Worm (Caenorhabditis elegans): ENCODE results near the gene mct-4.

mct-4 gene

ce11 chrX:4960422-4960821 lies 30.9 kb upstream of the mct-4 start, which contains the start of gene act-4:
Gene act-4, plus strand, starts transcription at chrX:4960621.
- TF ChIP-seq lin-40 (tag; optimal IDR thresholded peaks at IDR 0.05) (peak; percentile 26), die-1 (tag; optimal IDR thresholded peaks at IDR 0.05) (peak; percentile 5), zfh-2 (GFP tag; conservative IDR thresholded peaks at IDR 0.05) (peak; percentile 97), mel-28 (tag; optimal IDR thresholded peaks at IDR 0.05; ENCODE audit: borderline replicate concordance) (no peak), nhr-179 (tag; optimal IDR thresholded peaks at IDR 0.05) (no peak), B0261.1 (tag; optimal IDR thresholded peaks at IDR 0.05) (no peak), nfyb-1 (GFP tag; IDR thresholded peaks at IDR 0.05) (peak; percentile 97), ZK185.1 (tag; optimal IDR thresholded peaks at IDR 0.05; ENCODE audit: poor library complexity, severe bottlenecking) (peak; percentile 1), ztf-28 (GFP tag; IDR thresholded peaks at IDR 0.05) (no peak), dox-1 (GFP tag; IDR thresholded peaks at IDR 0.05) (peak; percentile 23; the same call in 1 of the 2 replicates), somi-1 (GFP tag; optimal IDR thresholded peaks at IDR 0.05) (peak; percentile 41), atf-7 (tag; optimal IDR thresholded peaks at IDR 0.05) (peak; percentile 40), rpc-1 (optimal IDR thresholded peaks at IDR 0.05) (no peak), rpc-1 (tag; optimal IDR thresholded peaks at IDR 0.05) (no peak), F52B5.7 (tag; optimal IDR thresholded peaks at IDR 0.05) (peak; percentile 34), mcd-1 (GFP tag; IDR thresholded peaks at IDR 0.05) (peak; percentile 48; the same call in 1 of the 2 replicates), hmg-1.2 (GFP tag; IDR thresholded peaks at IDR 0.05) (peak; percentile 27; the same call in 1 of the 2 replicates), gei-17 (GFP tag; optimal IDR thresholded peaks at IDR 0.05) (peak; percentile 3), bed-2 (GFP tag; IDR thresholded peaks at IDR 0.05) (no peak), cebp-1 (GFP tag; IDR thresholded peaks at IDR 0.05) (no peak), cebp-1 (tag; optimal IDR thresholded peaks at IDR 0.05) (peak; percentile 58), let-526 (GFP tag; IDR thresholded peaks at IDR 0.05) (no peak), ama-1 (optimal IDR thresholded peaks at IDR 0.05) (peak; percentile 84), ama-1 (GFP tag; optimal IDR thresholded peaks at IDR 0.05) (peak in 1 of 2 experiments; percentile 26), C06A6.2 (GFP tag; conservative IDR thresholded peaks at IDR 0.05) (no peak), ccch-3 (GFP tag; optimal IDR thresholded peaks at IDR 0.05) (no peak), K12H6.12 (tag; optimal IDR thresholded peaks at IDR 0.05) (peak; percentile 48), egrh-3 (GFP tag; IDR thresholded peaks at IDR 0.05) (peak; percentile 43; the same call in 1 of the 2 replicates), ceh-40 (GFP tag; IDR thresholded peaks at IDR 0.05) (no peak), chd-7 (tag; optimal IDR thresholded peaks at IDR 0.05) (peak; percentile 6), ztf-26 (tag; optimal IDR thresholded peaks at IDR 0.05) (no peak), mes-4 (tag; optimal IDR thresholded peaks at IDR 0.05) (no peak), egl-18 (GFP tag; IDR thresholded peaks at IDR 0.05) (0 out of 2 replicates have a peak, but pooled peaks have one; percentile 45), hsf-1 (GFP tag; IDR thresholded peaks at IDR 0.05) (no peak), pbrm-1 (GFP tag; IDR thresholded peaks at IDR 0.05) (0 out of 2 replicates have a peak, but pooled peaks have one; percentile 28), xnd-1 (tag; optimal IDR thresholded peaks at IDR 0.05) (no peak), K11D2.4 (GFP tag; IDR thresholded peaks at IDR 0.05) (0 out of 2 replicates have a peak, but pooled peaks have one; percentile 43), ceh-27 (GFP tag; optimal IDR thresholded peaks at IDR 0.05) (peak; percentile 68), tbp1 (GFP tag; optimal IDR thresholded peaks at IDR 0.05) (peak; percentile 50), sea-2 (GFP tag; IDR thresholded peaks at IDR 0.05) (0 out of 2 replicates have a peak, but pooled peaks have one; percentile 54), dpl-1 (GFP tag; optimal IDR thresholded peaks at IDR 0.05) (no peak), hlh-12 (tag; optimal IDR thresholded peaks at IDR 0.05) (no peak)

ce11 chrX:4959440-4959839 lies 29.9 kb upstream of the mct-4 start:
- TF ChIP-seq zfh-2 (GFP tag; conservative IDR thresholded peaks at IDR 0.05), result 0 out of 2 replicates have a peak, but pooled peaks have one; percentile 30
- no peak for TF ChIP-seq zim-3 (tag; optimal IDR thresholded peaks at IDR 0.05)
- no peak for TF ChIP-seq xnd-1 (tag; optimal IDR thresholded peaks at IDR 0.05)
- TF ChIP-seq T07F8.4 (tag; optimal IDR thresholded peaks at IDR 0.05), result no peak
- no peak for TF ChIP-seq ceh-58 (GFP tag; IDR thresholded peaks at IDR 0.05)
- no peak for TF ChIP-seq snpc-4 (GFP tag; optimal IDR thresholded peaks at IDR 0.05)
- no peak for TF ChIP-seq snpc-4 (tag; optimal IDR thresholded peaks at IDR 0.05)
- TF ChIP-seq madf-3 (GFP tag; IDR thresholded peaks at IDR 0.05), result no peak
- TF ChIP-seq pbrm-1 (GFP tag; IDR thresholded peaks at IDR 0.05), result no peak
- TF ChIP-seq akir-1 (GFP tag; optimal IDR thresholded peaks at IDR 0.05), result no peak

Data from whole organism, young adult.